Fruit fly (Drosophila melanogaster): ENCODE results near the gene CG13924.
A peak's percentile ranks its signal among the peaks of the same experiment; 100 is the strongest.

DNA sequence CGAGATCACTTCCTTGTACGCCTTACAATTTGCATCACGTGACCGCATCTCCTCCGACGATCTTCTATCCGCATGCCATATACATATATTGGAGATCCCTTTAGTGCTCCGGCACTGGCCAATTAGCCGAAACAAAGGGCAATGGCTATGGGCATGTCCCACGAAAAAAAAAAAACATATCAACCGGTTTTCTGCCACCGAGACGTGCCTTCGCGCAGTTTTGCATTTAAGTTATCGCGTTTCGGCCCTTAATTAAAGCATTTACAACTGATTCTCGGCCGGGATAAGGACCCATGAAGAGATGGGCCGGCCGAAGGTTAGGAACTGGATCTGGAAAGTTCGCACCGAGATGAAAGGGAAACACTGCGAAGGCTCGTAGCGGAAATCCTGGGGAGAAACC is 29.8 kb downstream of the CG13924 start:
- TF ChIP-seq EcR (GFP tag; optimal IDR thresholded peaks at IDR 0.05) (no peak), usp (GFP tag; optimal IDR thresholded peaks at IDR 0.05) (no peak), psq (optimal IDR thresholded peaks at IDR 0.05) (no peak), Dll (optimal IDR thresholded peaks at IDR 0.05) (peak; percentile 13), pan (optimal IDR thresholded peaks at IDR 0.05) (no peak)
